Worm (Caenorhabditis elegans): ENCODE data around the gene scl-2.

- TF ChIP-seq cog-1 (tag; optimal IDR thresholded peaks at IDR 0.05) (no peak), med-1 (GFP tag; optimal IDR thresholded peaks at IDR 0.05; ENCODE audit: insufficient read depth) (no peak), klf-2 (GFP tag; conservative IDR thresholded peaks at IDR 0.05) (no peak), ref-1 (GFP tag; conservative IDR thresholded peaks at IDR 0.05) (no peak), tab-1 (GFP tag; IDR thresholded peaks at IDR 0.05) (no peak), ztf-23 (GFP tag; IDR thresholded peaks at IDR 0.05) (no peak), flt-1 (GFP tag; IDR thresholded peaks at IDR 0.05) (no peak), T22C8.4 (GFP tag; IDR thresholded peaks at IDR 0.05) (no peak)
These were observed 50.9 kb downstream of the scl-2 start for ce11 chrIV:13108430-13108829.
